Worm (Caenorhabditis elegans) whole organism, L1 larva: Measurements from ENCODE around the gene smg-7.
A peak's percentile ranks its signal among the peaks of the same experiment; 100 is the strongest.

Source experiments
- C34B4.2 ChIP-seq: sonication (generic microtip); optimal IDR thresholded peaks from 2 replicates; lab custom pipeline; 2017; ENCODE audit warnings: mild to moderate bottlenecking, missing genetic modification characterization, missing compliant biosample characterization
- F16B12.6 ChIP-seq: fragments of 150-350 bp; optimal IDR thresholded peaks from 2 replicates; lab custom pipeline; 2014; ENCODE audit warnings: missing biosample characterization, missing genetic modification characterization
- alr-1 ChIP-seq: fragments of 200-800 bp; sonication (Bioruptor generic); optimal IDR thresholded peaks from 2 replicates; lab custom pipeline; 2018; ENCODE audit warnings: borderline replicate concordance, mild to moderate bottlenecking, missing genetic modification characterization, missing compliant biosample characterization
- aly-2 ChIP-seq: fragments of 150-350 bp; optimal IDR thresholded peaks from 2 replicates; lab custom pipeline; 2014; ENCODE audit warnings: missing biosample characterization, missing genetic modification characterization
- ama-1 ChIP-seq: fragments of 150-350 bp; optimal IDR thresholded peaks from 2 replicates; lab custom pipeline; 2014
- ceh-63 ChIP-seq: fragments of 200-800 bp; sonication (Bioruptor generic); optimal IDR thresholded peaks from 2 replicates; lab custom pipeline; 2018; ENCODE audit warnings: mild to moderate bottlenecking, missing genetic modification characterization, missing compliant biosample characterization
- ceh-90 ChIP-seq: sonication (generic microtip); optimal IDR thresholded peaks from 2 replicates; lab custom pipeline; 2016; ENCODE audit warnings: missing genetic modification characterization, missing compliant biosample characterization
- ces-1 ChIP-seq: fragments of 150-350 bp; optimal IDR thresholded peaks from 2 replicates; lab custom pipeline; 2014; ENCODE audit warnings: missing biosample characterization, missing genetic modification reagents, missing genetic modification characterization
- dpl-1 ChIP-seq, 3 experiments: fragments of 150-350 bp in 2 of 3; sonication (generic microtip) in 1 of 3; optimal IDR thresholded peaks; 2 replicates each; lab custom pipeline; 2014 to 2017; ENCODE audit warnings: missing biosample characterization in 3 of 3, missing genetic modification characterization in 3 of 3, missing genetic modification reagents in 3 of 3
- efl-3 ChIP-seq: fragments of 200-800 bp; sonication (Bioruptor generic); optimal IDR thresholded peaks from 2 replicates; lab custom pipeline; 2018; ENCODE audit warnings: mild to moderate bottlenecking, missing genetic modification characterization, missing compliant biosample characterization
- egl-13 ChIP-seq: sonication (generic microtip); optimal IDR thresholded peaks from 2 replicates; lab custom pipeline; 2016; ENCODE audit warnings: missing genotype, missing genetic modification reagents, missing genetic modification characterization, missing compliant biosample characterization
- elt-3 ChIP-seq, 6 experiments: fragments of 150-350 bp in 1 of 6; sonication (generic microtip); optimal IDR thresholded peaks; 2 replicates each; lab custom pipeline; 2017 to 2018; ENCODE audit warnings: missing biosample characterization in 6 of 6, missing genetic modification characterization in 6 of 6, inconsistent platforms in 1 of 6
- ets-5 ChIP-seq: fragments of 200-800 bp; sonication (Bioruptor generic); IDR thresholded peaks from 2 replicates; pipeline ENCODE4 v1.3.6; 2022; ENCODE audit warnings: missing genetic modification characterization, missing compliant biosample characterization
- fkh-4 ChIP-seq: sonication (generic microtip); optimal IDR thresholded peaks from 2 replicates; lab custom pipeline; 2016; ENCODE audit warnings: missing compliant biosample characterization, missing genetic modification characterization, borderline replicate concordance
- fos-1 ChIP-seq: fragments of 150-350 bp; optimal IDR thresholded peaks from 2 replicates; lab custom pipeline; 2014; ENCODE audit warnings: missing biosample characterization, missing genetic modification characterization
- grh-1 ChIP-seq: fragments of 200-800 bp; sonication (Bioruptor generic); IDR thresholded peaks from 2 replicates; pipeline ENCODE4 v1.3.6; 2022; ENCODE audit warnings: missing genetic modification reagents, missing genetic modification characterization, missing compliant biosample characterization
- hpl-2 ChIP-seq: fragments of 150-350 bp; optimal IDR thresholded peaks from 2 replicates; lab custom pipeline; 2014; ENCODE audit warnings: missing biosample characterization, missing genetic modification reagents, missing genetic modification characterization
- isw-1 ChIP-seq: fragments of 200-800 bp; sonication (Bioruptor generic); IDR thresholded peaks from 2 replicates; pipeline ENCODE4 v1.3.6; 2022; ENCODE audit warnings: missing genetic modification characterization, missing compliant biosample characterization
- jun-1 ChIP-seq: fragments of 150-350 bp; optimal IDR thresholded peaks from 2 replicates; lab custom pipeline; 2014; ENCODE audit warnings: missing biosample characterization, missing genetic modification reagents, missing genetic modification characterization
- lin-39 ChIP-seq: fragments of 150-350 bp; optimal IDR thresholded peaks from 2 replicates; lab custom pipeline; 2014; ENCODE audit warnings: missing biosample characterization, missing genetic modification reagents, missing genetic modification characterization
- lir-3 ChIP-seq: sonication (generic microtip); optimal IDR thresholded peaks from 2 replicates; lab custom pipeline; 2016; ENCODE audit warnings: mild to moderate bottlenecking, missing genetic modification characterization, moderate library complexity, missing compliant biosample characterization; ENCODE audit not compliant: poor library complexity
- lsy-2 ChIP-seq, 2 experiments: fragments of 150-350 bp; optimal IDR thresholded peaks; 2 replicates each; lab custom pipeline; 2014; ENCODE audit warnings: missing biosample characterization in 2 of 2, missing genetic modification characterization in 2 of 2
- mab-9 ChIP-seq: fragments of 200-800 bp; sonication (Bioruptor generic); IDR thresholded peaks from 2 replicates; pipeline ENCODE4 v1.3.6; 2022; ENCODE audit warnings: missing genetic modification reagents, missing genetic modification characterization, missing compliant biosample characterization
- mdl-1 ChIP-seq, 2 experiments: fragments of 150-350 bp; optimal IDR thresholded peaks; 2 replicates each; lab custom pipeline; 2014 to 2017; ENCODE audit warnings: missing biosample characterization in 2 of 2, missing genetic modification characterization in 2 of 2, inconsistent platforms in 1 of 2
- mef-2 ChIP-seq: fragments of 150-350 bp; optimal IDR thresholded peaks from 2 replicates; lab custom pipeline; 2014; ENCODE audit warnings: missing biosample characterization, missing genetic modification characterization
- nhr-20 ChIP-seq: sonication (generic microtip); optimal IDR thresholded peaks from 2 replicates; lab custom pipeline; 2016; ENCODE audit warnings: mild to moderate bottlenecking, missing genetic modification characterization, missing compliant biosample characterization
- nhr-237 ChIP-seq: fragments of 150-350 bp; optimal IDR thresholded peaks from 2 replicates; lab custom pipeline; 2014; ENCODE audit warnings: missing biosample characterization, missing genetic modification characterization
- nhr-47 ChIP-seq: sonication (generic microtip); optimal IDR thresholded peaks from 2 replicates; lab custom pipeline; 2016; ENCODE audit warnings: mild to moderate bottlenecking, missing genetic modification characterization, moderate library complexity, missing compliant biosample characterization
- nhr-71 ChIP-seq: sonication (generic microtip); optimal IDR thresholded peaks from 2 replicates; lab custom pipeline; 2016; ENCODE audit warnings: mild to moderate bottlenecking, missing genetic modification characterization, moderate library complexity, missing compliant biosample characterization
- nhr-76 ChIP-seq: sonication (generic microtip); optimal IDR thresholded peaks from 2 replicates; lab custom pipeline; 2017; ENCODE audit warnings: missing biosample characterization, missing genetic modification characterization
- nhr-77 ChIP-seq: fragments of 150-350 bp; optimal IDR thresholded peaks from 2 replicates; lab custom pipeline; 2014; ENCODE audit warnings: missing biosample characterization, missing genetic modification characterization
- nhr-84 ChIP-seq: sonication (generic microtip); optimal IDR thresholded peaks from 2 replicates; lab custom pipeline; 2017; ENCODE audit warnings: missing biosample characterization, missing genetic modification characterization
- nhr-90 ChIP-seq: sonication (generic microtip); optimal IDR thresholded peaks from 2 replicates; lab custom pipeline; 2016; ENCODE audit warnings: mild to moderate bottlenecking, missing genetic modification characterization, missing compliant biosample characterization; ENCODE audit not compliant: poor library complexity
- pqm-1 ChIP-seq: sonication (generic microtip); optimal IDR thresholded peaks from 3 replicates; lab custom pipeline; 2017; ENCODE audit warnings: missing biosample characterization, missing genetic modification characterization
- sptf-1 ChIP-seq: fragments of 150-350 bp; optimal IDR thresholded peaks from 2 replicates; lab custom pipeline; 2014; ENCODE audit warnings: missing biosample characterization, missing genetic modification characterization
- tbx-2 ChIP-seq: sonication (generic microtip); optimal IDR thresholded peaks from 2 replicates; lab custom pipeline; 2016; ENCODE audit warnings: missing genetic modification characterization, missing compliant biosample characterization
- tlp-1 ChIP-seq: fragments of 150-350 bp; optimal IDR thresholded peaks from 2 replicates; lab custom pipeline; 2014; ENCODE audit warnings: missing biosample characterization, missing genetic modification characterization
- unc-62 ChIP-seq: fragments of 150-350 bp; optimal IDR thresholded peaks from 2 replicates; lab custom pipeline; 2014; ENCODE audit warnings: missing biosample characterization, missing genetic modification reagents, missing genetic modification characterization
- unc-86 ChIP-seq: sonication (generic microtip); optimal IDR thresholded peaks from 2 replicates; lab custom pipeline; 2016; ENCODE audit warnings: missing genetic modification characterization, missing compliant biosample characterization
- unc-98 ChIP-seq: fragments of 200-800 bp; sonication (Bioruptor generic); IDR thresholded peaks from 2 replicates; pipeline ENCODE4 v1.3.6; 2022; ENCODE audit warnings: missing genetic modification characterization, missing compliant biosample characterization
- vab-15 ChIP-seq: sonication (generic microtip); optimal IDR thresholded peaks from 2 replicates; lab custom pipeline; 2017; ENCODE audit warnings: missing genotype, mild to moderate bottlenecking, missing genetic modification characterization, missing compliant biosample characterization
- zip-4 ChIP-seq: fragments of 200-800 bp; sonication (Bioruptor generic); optimal IDR thresholded peaks from 2 replicates; lab custom pipeline; 2018; ENCODE audit warnings: mild to moderate bottlenecking, missing genetic modification characterization, moderate library complexity, missing compliant biosample characterization
- ztf-11 ChIP-seq, 2 experiments: sonication (generic microtip); optimal IDR thresholded peaks; 2 replicates each; lab custom pipeline; 2016 to 2017; ENCODE audit warnings: missing genetic modification characterization in 2 of 2, missing biosample characterization in 1 of 2, missing compliant biosample characterization in 1 of 2
- ztf-4 ChIP-seq: fragments of 150-350 bp; optimal IDR thresholded peaks from 2 replicates; lab custom pipeline; 2014; ENCODE audit warnings: missing biosample characterization, missing genetic modification characterization

The smg-7 gene

DNA sequence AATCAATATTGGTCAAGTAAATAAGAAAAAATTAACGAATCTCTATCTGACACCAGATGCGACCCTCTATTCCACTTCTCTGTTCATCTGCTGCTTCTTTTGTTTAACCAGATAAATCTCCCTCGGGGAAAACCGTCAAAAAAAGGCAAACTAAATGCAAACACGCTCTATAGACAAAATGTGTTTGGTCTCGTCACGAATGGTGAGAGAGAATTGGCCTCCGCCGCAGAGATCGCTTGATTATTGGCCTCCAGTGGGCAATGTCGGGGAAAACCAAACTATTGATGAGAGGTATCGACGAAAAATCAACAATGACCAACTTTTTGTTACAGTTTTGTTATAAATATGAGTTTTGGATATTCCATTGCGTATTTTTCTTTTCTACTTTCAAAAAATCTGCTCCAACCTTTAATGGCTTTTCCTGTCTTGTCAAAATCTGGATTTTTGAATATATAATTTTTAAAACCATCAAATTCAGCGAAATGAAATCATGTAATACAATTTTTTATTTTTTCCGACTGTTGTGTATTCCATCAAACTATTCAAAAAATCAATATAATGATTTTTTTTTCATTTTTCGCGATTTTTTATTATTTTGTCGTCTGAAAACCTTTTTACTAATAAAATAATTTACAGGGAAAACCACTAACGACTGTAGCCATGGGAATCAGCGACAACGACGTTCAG lies 48.3 kb upstream of the smg-7 start, which contains the start of the genes C17H12.2 and vha-8 (continued):
- TF ChIP-seq fkh-4 (peak; percentile 45), efl-3 (GFP tag; lab: Kevin White, UChicago) (no peak), F16B12.6 (peak; percentile 63), nhr-47 (tag; lab: Kevin White, UChicago) (peak; percentile 94), nhr-20 (tag; lab: Kevin White, UChicago) (peak; percentile 95), aly-2 (tag; lab: Kevin White, UChicago) (peak; percentile 84), pqm-1 (tag; lab: Kevin White, UChicago) (no peak), nhr-76 (peak; percentile 35), ces-1 (GFP tag; lab: Kevin White, UChicago) (no peak), lin-39 (tag; lab: Kevin White, UChicago) (peak; percentile 78), fos-1 (tag; lab: Kevin White, UChicago) (peak; percentile 92), ets-5 (GFP tag; lab: Robert Waterston, UW) (no peak), nhr-71 (tag; lab: Kevin White, UChicago) (peak; percentile 96), zip-4 (peak; percentile 69), elt-3 (tag; optimal IDR thresholded peaks at IDR 0.05; lab: Kevin White, UChicago) (peak in 4 of 6 experiments; percentile 11 to 94 (median 79)), nhr-84 (tag; lab: Kevin White, UChicago) (no peak), ztf-4 (tag; lab: Kevin White, UChicago) (peak; percentile 79), vab-15 (tag; lab: Kevin White, UChicago) (peak; percentile 96), mef-2 (peak; percentile 66), ztf-11 (tag; optimal IDR thresholded peaks at IDR 0.05; lab: Kevin White, UChicago) (peak in 1 of 2 experiments; percentile 55), unc-98 (GFP tag; lab: Robert Waterston, UW) (no peak), ama-1 (lab: Kevin White, UChicago) (peak; percentile 29), sptf-1 (tag; lab: Kevin White, UChicago) (no peak), unc-86 (tag; lab: Kevin White, UChicago) (peak; percentile 85), isw-1 (GFP tag; lab: Robert Waterston, UW) (peak; percentile 89), ceh-90 (tag; lab: Kevin White, UChicago) (no peak), grh-1 (GFP tag; lab: Robert Waterston, UW) (peak; percentile 86), nhr-77 (tag; lab: Kevin White, UChicago) (peak; percentile 98), mab-9 (peak; percentile 61), ceh-63 (GFP tag; lab: Kevin White, UChicago) (no peak), jun-1 (peak; percentile 90), mdl-1 (tag; optimal IDR thresholded peaks at IDR 0.05; lab: Kevin White, UChicago) (peak in 1 of 2 experiments; percentile 85), lir-3 (peak; percentile 73), lsy-2 (tag; optimal IDR thresholded peaks at IDR 0.05; lab: Kevin White, UChicago) (peak; percentile 93 to 96), hpl-2 (GFP tag; lab: Kevin White, UChicago) (peak; percentile 64), nhr-90 (peak; percentile 89), dpl-1 (GFP tag; optimal IDR thresholded peaks at IDR 0.05; lab: Kevin White, UChicago) (peak; percentile 83 to 88 (median 86))

DNA sequence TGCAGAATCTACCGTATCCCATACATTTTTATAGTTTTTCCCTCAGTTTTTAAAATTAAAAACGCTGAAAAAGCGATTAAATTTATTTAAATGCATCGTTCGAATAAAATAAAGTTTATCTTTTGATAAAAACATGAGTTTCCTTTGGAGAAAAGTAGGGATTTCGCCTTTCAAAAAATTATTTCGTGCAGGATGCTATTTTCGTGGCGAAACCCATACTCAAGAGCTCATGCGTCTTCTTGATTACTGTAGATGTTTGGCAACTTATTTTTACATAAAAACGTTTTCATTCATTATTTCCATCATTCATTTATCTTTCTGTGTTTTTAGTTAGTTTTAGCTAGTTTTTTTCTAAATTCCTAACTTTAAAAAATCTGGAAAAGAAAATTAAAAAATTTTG lies 47.7 kb upstream of the smg-7 start:
- TF ChIP-seq egl-13 (tag; lab: Kevin White, UChicago) (no peak), unc-62 (GFP tag; lab: Kevin White, UChicago) (no peak), alr-1 (no peak), tbx-2 (no peak), tlp-1 (no peak), C34B4.2 (no peak), pqm-1 (tag; lab: Kevin White, UChicago) (no peak), vab-15 (tag; lab: Kevin White, UChicago) (no peak), F16B12.6 (no peak), nhr-237 (tag; lab: Kevin White, UChicago) (no peak)
